Worm (Caenorhabditis elegans): Measurements from ENCODE around the gene F20D6.15.

The F20D6.15 gene

ce11 chrV:8188421-8188820 lies at the start of gene F20D6.15:
Gene F20D6.15 (minus strand): TSS chrV:8188467.
- TF ChIP-seq hmbx-1 (tag; optimal IDR thresholded peaks at IDR 0.05) (no peak), B0310.2 (tag; optimal IDR thresholded peaks at IDR 0.05) (no peak), aly-1 (tag; optimal IDR thresholded peaks at IDR 0.05) (no peak), ets-7 (tag; optimal IDR thresholded peaks at IDR 0.05) (no peak), ama-1 (optimal IDR thresholded peaks at IDR 0.05) (no peak), F13C5.2 (tag; optimal IDR thresholded peaks at IDR 0.05) (no peak), pes-1 (GFP tag; IDR thresholded peaks at IDR 0.05) (no peak), scrt-1 (GFP tag; IDR thresholded peaks at IDR 0.05) (no peak), tbx-11 (GFP tag; IDR thresholded peaks at IDR 0.05) (no peak), ceh-36 (tag; optimal IDR thresholded peaks at IDR 0.05) (no peak), tra-4 (tag; optimal IDR thresholded peaks at IDR 0.05) (no peak)

- TF ChIP-seq tbx-37 (GFP tag; conservative IDR thresholded peaks at IDR 0.05) (no peak), ceh-36 (tag; optimal IDR thresholded peaks at IDR 0.05) (no peak), hmg-4 (GFP tag; optimal IDR thresholded peaks at IDR 0.05) (no peak), hmbx-1 (tag; optimal IDR thresholded peaks at IDR 0.05) (no peak), tbx-11 (GFP tag; IDR thresholded peaks at IDR 0.05) (0 out of 2 replicates have a peak, but pooled peaks have one; percentile 48), hnd-1 (tag; optimal IDR thresholded peaks at IDR 0.05) (peak; percentile 3), pes-1 (GFP tag; IDR thresholded peaks at IDR 0.05) (no peak), ama-1 (optimal IDR thresholded peaks at IDR 0.05) (no peak), F13C5.2 (tag; optimal IDR thresholded peaks at IDR 0.05) (no peak), scrt-1 (GFP tag; IDR thresholded peaks at IDR 0.05) (peak; percentile 63; the same call in 1 of the 2 replicates), sea-1 (GFP tag; conservative IDR thresholded peaks at IDR 0.05) (peak; percentile 68; the same call in 1 of the 2 replicates), ets-7 (tag; optimal IDR thresholded peaks at IDR 0.05) (no peak), tra-4 (tag; optimal IDR thresholded peaks at IDR 0.05) (peak; percentile 27), ceh-13 (GFP tag; optimal IDR thresholded peaks at IDR 0.05) (peak; percentile 22), B0310.2 (tag; optimal IDR thresholded peaks at IDR 0.05) (no peak), aly-1 (tag; optimal IDR thresholded peaks at IDR 0.05) (peak; percentile 30), flt-1 (GFP tag; IDR thresholded peaks at IDR 0.05) (no peak)
Observed at ce11 chrV:8235331-8235730, 47.1 kb upstream of the F20D6.15 start.

- 0 out of 2 replicates have a peak, but pooled peaks have one; percentile 22 for TF ChIP-seq tbx-37 (GFP tag; conservative IDR thresholded peaks at IDR 0.05)
- 0 out of 2 replicates have a peak, but pooled peaks have one; percentile 44 for TF ChIP-seq flt-1 (GFP tag; IDR thresholded peaks at IDR 0.05)
- TF ChIP-seq hmg-4 (GFP tag; optimal IDR thresholded peaks at IDR 0.05): peak; percentile 19
- TF ChIP-seq scrt-1 (GFP tag; IDR thresholded peaks at IDR 0.05): peak; percentile 60; the same call in 1 of the 2 replicates
- no peak for TF ChIP-seq hnd-1 (tag; optimal IDR thresholded peaks at IDR 0.05)
- TF ChIP-seq B0310.2 (tag; optimal IDR thresholded peaks at IDR 0.05): no peak
Observed at ce11 chrV:8230056-8230455, 41.8 kb upstream of the F20D6.15 start.

DNA sequence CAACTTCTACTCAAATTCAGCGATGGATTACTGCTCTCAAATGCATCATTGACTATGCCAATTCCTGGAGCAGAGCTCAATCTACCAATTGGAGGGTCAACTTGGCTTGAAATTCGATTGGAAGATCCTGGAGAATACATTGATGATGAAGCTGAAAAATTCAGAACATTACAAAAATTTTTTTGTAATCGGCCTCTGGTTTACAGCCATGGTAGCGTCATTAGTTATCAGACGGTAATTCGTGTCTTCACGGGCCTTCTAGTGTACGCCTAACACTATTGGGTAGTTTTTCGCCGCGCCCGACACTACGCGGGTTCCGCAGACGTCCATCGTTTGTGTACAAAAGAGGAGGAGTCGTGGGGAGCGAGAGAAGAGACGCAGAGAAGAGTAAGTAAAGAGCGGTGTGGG lies 40.4 kb upstream of the F20D6.15 start:
- TF ChIP-seq tbx-11 (GFP tag; IDR thresholded peaks at IDR 0.05) (peak; percentile 30; the same call in 1 of the 2 replicates), aly-1 (tag; optimal IDR thresholded peaks at IDR 0.05) (peak; percentile 8), B0310.2 (tag; optimal IDR thresholded peaks at IDR 0.05) (no peak), hmg-4 (GFP tag; optimal IDR thresholded peaks at IDR 0.05) (peak; percentile 23), hmbx-1 (tag; optimal IDR thresholded peaks at IDR 0.05) (no peak), F13C5.2 (tag; optimal IDR thresholded peaks at IDR 0.05) (peak; percentile 57), ama-1 (optimal IDR thresholded peaks at IDR 0.05) (peak; percentile 73)

ce11 chrV:8226812-8227211 lies 38.5 kb upstream of the F20D6.15 start, which contains the start of gene K07C11.10:
Gene K07C11.10 (minus strand): TSS chrV:8226912.
- TF ChIP-seq hnd-1 (tag; optimal IDR thresholded peaks at IDR 0.05) (no peak), hmbx-1 (tag; optimal IDR thresholded peaks at IDR 0.05) (no peak), ceh-13 (GFP tag; optimal IDR thresholded peaks at IDR 0.05) (no peak), sea-1 (GFP tag; conservative IDR thresholded peaks at IDR 0.05) (no peak), ceh-36 (tag; optimal IDR thresholded peaks at IDR 0.05) (no peak), tbx-37 (GFP tag; conservative IDR thresholded peaks at IDR 0.05) (no peak), F13C5.2 (tag; optimal IDR thresholded peaks at IDR 0.05) (no peak), ets-7 (tag; optimal IDR thresholded peaks at IDR 0.05) (no peak), flt-1 (GFP tag; IDR thresholded peaks at IDR 0.05) (no peak), scrt-1 (GFP tag; IDR thresholded peaks at IDR 0.05) (no peak), tra-4 (tag; optimal IDR thresholded peaks at IDR 0.05) (no peak), tbx-11 (GFP tag; IDR thresholded peaks at IDR 0.05) (no peak)

DNA sequence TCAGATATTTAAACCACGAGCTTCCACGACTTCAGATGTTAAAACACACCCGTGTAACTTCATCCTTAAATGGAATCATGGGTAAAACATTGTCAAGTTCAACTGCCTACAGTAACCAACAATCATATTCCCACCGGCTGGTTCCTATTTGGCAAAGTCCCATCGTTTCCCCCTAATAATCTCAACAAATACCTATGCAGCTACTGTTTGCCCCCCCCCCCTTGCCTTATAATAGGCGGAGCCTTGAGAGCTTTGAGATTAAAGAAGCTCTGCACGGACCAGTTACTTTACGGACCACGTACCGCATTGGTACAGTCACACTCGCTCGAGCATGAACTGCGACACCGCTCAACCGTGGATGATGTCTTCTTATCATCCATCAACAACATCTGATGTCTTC lies 36.4 kb upstream of the F20D6.15 start, which contains the start of gene pax-1:
pax-1 (plus strand) TSS at position 301 of the 400 bp plus-strand sequence.
- TF ChIP-seq ceh-36 (tag; optimal IDR thresholded peaks at IDR 0.05): no peak
- TF ChIP-seq sea-1 (GFP tag; conservative IDR thresholded peaks at IDR 0.05): no peak
- no peak for TF ChIP-seq tra-4 (tag; optimal IDR thresholded peaks at IDR 0.05)
- TF ChIP-seq B0310.2 (tag; optimal IDR thresholded peaks at IDR 0.05): no peak
- TF ChIP-seq scrt-1 (GFP tag; IDR thresholded peaks at IDR 0.05): no peak
- TF ChIP-seq hnd-1 (tag; optimal IDR thresholded peaks at IDR 0.05): no peak
- no peak for TF ChIP-seq tbx-37 (GFP tag; conservative IDR thresholded peaks at IDR 0.05)
- no peak for TF ChIP-seq tbx-11 (GFP tag; IDR thresholded peaks at IDR 0.05)
- TF ChIP-seq F13C5.2 (tag; optimal IDR thresholded peaks at IDR 0.05): no peak
- TF ChIP-seq hmg-4 (GFP tag; optimal IDR thresholded peaks at IDR 0.05): no peak
- no peak for TF ChIP-seq aly-1 (tag; optimal IDR thresholded peaks at IDR 0.05)
- TF ChIP-seq hmbx-1 (tag; optimal IDR thresholded peaks at IDR 0.05): no peak
- no peak for TF ChIP-seq pes-1 (GFP tag; IDR thresholded peaks at IDR 0.05)
- TF ChIP-seq ets-7 (tag; optimal IDR thresholded peaks at IDR 0.05): no peak

- TF ChIP-seq ets-7 (tag; optimal IDR thresholded peaks at IDR 0.05) (no peak), ama-1 (optimal IDR thresholded peaks at IDR 0.05) (peak; percentile 22), aly-1 (tag; optimal IDR thresholded peaks at IDR 0.05) (no peak), ceh-13 (GFP tag; optimal IDR thresholded peaks at IDR 0.05) (no peak)
Observed at ce11 chrV:8223417-8223816, 35.1 kb upstream of the F20D6.15 start.

ce11 chrV:8221083-8221538 lies 32.8 kb upstream of the F20D6.15 start, which contains the start of the genes cogc-6 and air-1:
Gene cogc-6 (minus strand): TSS chrV:8221316.
Gene air-1 (plus strand): TSS chrV:8221488.
- TF ChIP-seq hnd-1 (tag; optimal IDR thresholded peaks at IDR 0.05): no peak
- TF ChIP-seq ceh-36 (tag; optimal IDR thresholded peaks at IDR 0.05): no peak
- no peak for TF ChIP-seq flt-1 (GFP tag; IDR thresholded peaks at IDR 0.05)
- TF ChIP-seq hmg-4 (GFP tag; optimal IDR thresholded peaks at IDR 0.05): no peak
- no peak for TF ChIP-seq ets-7 (tag; optimal IDR thresholded peaks at IDR 0.05)
- TF ChIP-seq B0310.2 (tag; optimal IDR thresholded peaks at IDR 0.05): no peak
- no peak for TF ChIP-seq ceh-13 (GFP tag; optimal IDR thresholded peaks at IDR 0.05)
- no peak for TF ChIP-seq pes-1 (GFP tag; IDR thresholded peaks at IDR 0.05)
- TF ChIP-seq tbx-37 (GFP tag; conservative IDR thresholded peaks at IDR 0.05): no peak
- TF ChIP-seq F13C5.2 (tag; optimal IDR thresholded peaks at IDR 0.05): no peak
- no peak for TF ChIP-seq hmbx-1 (tag; optimal IDR thresholded peaks at IDR 0.05)
- TF ChIP-seq ama-1 (optimal IDR thresholded peaks at IDR 0.05): no peak
- TF ChIP-seq aly-1 (tag; optimal IDR thresholded peaks at IDR 0.05): no peak
- TF ChIP-seq tbx-11 (GFP tag; IDR thresholded peaks at IDR 0.05): no peak
- TF ChIP-seq scrt-1 (GFP tag; IDR thresholded peaks at IDR 0.05): no peak
- TF ChIP-seq sea-1 (GFP tag; conservative IDR thresholded peaks at IDR 0.05): no peak
- no peak for TF ChIP-seq tra-4 (tag; optimal IDR thresholded peaks at IDR 0.05)

All from whole organism, early embryonic.